Fruit fly (Drosophila melanogaster): ENCODE data around the gene CG43389.

dm6 chr3L:3236319-3236718, 11.5 kb upstream of the CG43389 start:
- TF ChIP-seq CG8478 (optimal IDR thresholded peaks at IDR 0.05) = no peak
- no peak for TF ChIP-seq CTCF (optimal IDR thresholded peaks at IDR 0.05)
